Fruit fly (Drosophila melanogaster) whole organism, prepupa: ENCODE measurements around the gene Gr22f.

Experiments used
- CG31627 ChIP-seq: fragments of 200-800 bp; sonication (Bioruptor generic); optimal IDR thresholded peaks from 3 replicates; lab custom pipeline; 2016; ENCODE audit warnings: missing biosample characterization, missing genetic modification characterization
- CG6276 ChIP-seq: fragments of 200-800 bp; sonication (Bioruptor generic); optimal IDR thresholded peaks from 2 replicates; lab custom pipeline; 2017; ENCODE audit warnings: missing biosample characterization, mild to moderate bottlenecking, missing genetic modification characterization
- CG8119 ChIP-seq: fragments of 200-800 bp; sonication (Bioruptor generic); IDR thresholded peaks from 3 replicates; pipeline ENCODE4 v1.3.6; 2022; ENCODE audit warnings: missing biosample characterization, missing genetic modification characterization
- CG8319 ChIP-seq: fragments of 200-800 bp; sonication (Bioruptor generic); optimal IDR thresholded peaks from 3 replicates; lab custom pipeline; 2016; ENCODE audit warnings: missing biosample characterization, missing genetic modification characterization
- CG8632 ChIP-seq: fragments of 200-800 bp; sonication (Bioruptor generic); optimal IDR thresholded peaks from 3 replicates; lab custom pipeline; 2016; ENCODE audit warnings: missing biosample characterization, missing genetic modification characterization
- Gug ChIP-seq: fragments of 200-800 bp; sonication (Bioruptor generic); IDR thresholded peaks from 2 replicates; pipeline ENCODE4 v1.3.6; 2022; ENCODE audit warnings: missing biosample characterization, missing genetic modification characterization
- acj6 ChIP-seq: fragments of 200-800 bp; sonication (Bioruptor generic); optimal IDR thresholded peaks from 3 replicates; lab custom pipeline; 2016; ENCODE audit warnings: missing biosample characterization, missing genetic modification characterization
- dac ChIP-seq: fragments of 200-800 bp; sonication (Bioruptor generic); optimal IDR thresholded peaks from 2 replicates; lab custom pipeline; 2017; ENCODE audit warnings: missing biosample characterization, mild to moderate bottlenecking, missing genetic modification characterization
- fd59A ChIP-seq: fragments of 200-800 bp; sonication (Bioruptor generic); optimal IDR thresholded peaks from 2 replicates; lab custom pipeline; 2017; ENCODE audit warnings: missing biosample characterization, mild to moderate bottlenecking, missing genetic modification characterization, missing genetic modification reagents
- fkh ChIP-seq: fragments of 200-800 bp; sonication (Bioruptor generic); optimal IDR thresholded peaks from 3 replicates; lab custom pipeline; 2017; ENCODE audit warnings: missing biosample characterization, mild to moderate bottlenecking, missing genetic modification characterization, moderate library complexity
- svp ChIP-seq: fragments of 200-800 bp; sonication (Bioruptor generic); peaks from one replicate; lab custom pipeline; 2016; ENCODE audit warnings: missing biosample characterization, missing genetic modification characterization

Gene Gr22f

dm6 chr2L:1706961-1707360, 49.3 kb downstream of the Gr22f start:
- TF ChIP-seq fd59A = no peak
- TF ChIP-seq fkh (GFP tag; lab: Kevin White, UChicago) = no peak
- no peak for TF ChIP-seq acj6 (GFP tag; lab: Kevin White, UChicago)
- no peak for TF ChIP-seq Gug (GFP tag; lab: Robert Waterston, UW)
- no peak for TF ChIP-seq dac (GFP tag; lab: Kevin White, UChicago)
- TF ChIP-seq CG8632 (GFP tag; lab: Kevin White, UChicago) = no peak
- TF ChIP-seq svp (GFP tag; lab: Kevin White, UChicago) = no peak
- no peak for TF ChIP-seq CG6276 (GFP tag; lab: Kevin White, UChicago)
- TF ChIP-seq CG8319 (GFP tag; lab: Kevin White, UChicago) = no peak
- no peak for TF ChIP-seq CG8119 (GFP tag; lab: Robert Waterston, UW)
- TF ChIP-seq CG31627 (GFP tag; lab: Kevin White, UChicago) = no peak
- TF ChIP-seq, all 60 proteins: peak for 0
